Fruit fly (Drosophila melanogaster) whole organism, pupa: ENCODE measurements around the gene Acp63F.

Experiments
- CG10348 ChIP-seq: fragments of 200-800 bp; sonication (Bioruptor generic); IDR thresholded peaks from 2 replicates; pipeline ENCODE4 v1.3.6; 2022; ENCODE audit warnings: missing biosample characterization, missing genetic modification characterization
- CG12605 ChIP-seq: fragments of 200-800 bp; sonication (Bioruptor generic); IDR thresholded peaks from 2 replicates; pipeline ENCODE4 v1.3.6; 2022; ENCODE audit warnings: missing biosample characterization, missing genetic modification characterization
- CG13204 ChIP-seq: fragments of 200-800 bp; sonication (Bioruptor generic); optimal IDR thresholded peaks from 2 replicates; lab custom pipeline; 2018; ENCODE audit warnings: missing biosample characterization, mild to moderate bottlenecking, missing genetic modification characterization, moderate library complexity
- CG14655 ChIP-seq: fragments of 200-800 bp; sonication (Bioruptor generic); optimal IDR thresholded peaks from 3 replicates; lab custom pipeline; 2017; ENCODE audit warnings: mild to moderate bottlenecking, missing biosample characterization, missing genetic modification reagents, missing genetic modification characterization
- CG15710 ChIP-seq: fragments of 200-800 bp; sonication (Bioruptor generic); optimal IDR thresholded peaks from 2 replicates; lab custom pipeline; 2018; ENCODE audit warnings: missing biosample characterization, mild to moderate bottlenecking, missing genetic modification characterization, moderate library complexity
- CG17806 ChIP-seq: fragments of 200-800 bp; sonication (Bioruptor generic); optimal IDR thresholded peaks from 2 replicates; lab custom pipeline; 2018; ENCODE audit warnings: missing biosample characterization, mild to moderate bottlenecking, missing genetic modification characterization, moderate library complexity
- CG32121 ChIP-seq: fragments of 200-800 bp; sonication (Bioruptor generic); IDR thresholded peaks from 2 replicates; pipeline ENCODE4 v1.3.6; 2022; ENCODE audit warnings: missing biosample characterization, missing genetic modification characterization
- CG34367 ChIP-seq: fragments of 200-800 bp; sonication (Bioruptor generic); optimal IDR thresholded peaks from 2 replicates; lab custom pipeline; 2018; ENCODE audit warnings: missing biosample characterization, mild to moderate bottlenecking, missing genetic modification characterization
- CG4496 ChIP-seq: fragments of 200-800 bp; sonication (Bioruptor generic); IDR thresholded peaks from 3 replicates; pipeline ENCODE4 v1.3.6; 2022; ENCODE audit warnings: missing biosample characterization, missing genetic modification characterization
- CG8159 ChIP-seq: fragments of 200-800 bp; sonication (Bioruptor generic); optimal IDR thresholded peaks from 3 replicates; lab custom pipeline; 2018; ENCODE audit warnings: missing biosample characterization, mild to moderate bottlenecking, missing genetic modification characterization, moderate library complexity
- CG8301 ChIP-seq: fragments of 200-800 bp; sonication (Bioruptor generic); optimal IDR thresholded peaks from 2 replicates; lab custom pipeline; 2018; ENCODE audit warnings: missing biosample characterization, mild to moderate bottlenecking, missing genetic modification characterization
- CG9948 ChIP-seq: fragments of 200-800 bp; sonication (Bioruptor generic); optimal IDR thresholded peaks from 2 replicates; lab custom pipeline; 2018; ENCODE audit warnings: missing biosample characterization, mild to moderate bottlenecking, missing genetic modification characterization, moderate library complexity
- D1 ChIP-seq: fragments of 200-800 bp; sonication (Bioruptor generic); optimal IDR thresholded peaks from 2 replicates; lab custom pipeline; 2018; ENCODE audit warnings: missing biosample characterization, mild to moderate bottlenecking, missing genetic modification characterization, moderate library complexity
- EcR ChIP-seq: fragments of 200-800 bp; sonication (Bioruptor generic); optimal IDR thresholded peaks from 3 replicates; lab custom pipeline; 2019; ENCODE audit warnings: missing biosample characterization, missing genetic modification characterization, mild to moderate bottlenecking, moderate library complexity, missing genetic modification reagents
- Ets98B ChIP-seq: fragments of 200-800 bp; sonication (Bioruptor generic); IDR thresholded peaks from 2 replicates; pipeline ENCODE4 v1.3.6; 2022; ENCODE audit warnings: missing biosample characterization, missing genetic modification characterization
- Pif1A ChIP-seq: fragments of 200-800 bp; sonication (Bioruptor generic); optimal IDR thresholded peaks from 3 replicates; lab custom pipeline; 2016; ENCODE audit warnings: missing biosample characterization, missing genetic modification characterization
- Pif1B ChIP-seq: fragments of 200-800 bp; sonication (Bioruptor generic); optimal IDR thresholded peaks from 3 replicates; lab custom pipeline; 2016; ENCODE audit warnings: missing biosample characterization, missing genetic modification characterization
- Snoo ChIP-seq: fragments of 200-800 bp; sonication (Bioruptor generic); optimal IDR thresholded peaks from 3 replicates; lab custom pipeline; 2017; ENCODE audit warnings: missing biosample characterization, mild to moderate bottlenecking, missing genetic modification characterization, inconsistent platforms
- fd96Ca ChIP-seq: fragments of 200-800 bp; sonication (Bioruptor generic); IDR thresholded peaks from 3 replicates; pipeline ENCODE4 v1.3.6; 2022; ENCODE audit warnings: missing biosample characterization, missing genetic modification characterization
- gl ChIP-seq: fragments of 200-800 bp; sonication (Bioruptor generic); optimal IDR thresholded peaks from 2 replicates; lab custom pipeline; 2018; ENCODE audit warnings: missing biosample characterization, mild to moderate bottlenecking, missing genetic modification characterization
- rn ChIP-seq: fragments of 200-800 bp; sonication (Bioruptor generic); IDR thresholded peaks from 2 replicates; pipeline ENCODE4 v1.3.6; 2022; ENCODE audit warnings: missing biosample characterization, missing genetic modification characterization

The Acp63F gene

dm6 chr3L:3772284-3772987 is 43.7 kb downstream of the Acp63F start:
- no peak for TF ChIP-seq gl (tag; lab: Kevin White, UChicago)
- TF ChIP-seq CG4496 (GFP tag; lab: Robert Waterston, UW), result peak; percentile 60; the same call in 1 of the 3 replicates
- no peak for TF ChIP-seq fd96Ca (GFP tag; lab: Robert Waterston, UW)
- no peak for TF ChIP-seq CG8159
- peak; percentile 57; the same call in 1 of the 2 replicates for TF ChIP-seq Ets98B (GFP tag; lab: Robert Waterston, UW)
- peak; percentile 78 for TF ChIP-seq CG32121 (GFP tag; lab: Robert Waterston, UW)

dm6 chr3L:3771406-3771935 is 44.7 kb downstream of the Acp63F start:
- peak; percentile 78 for TF ChIP-seq CG8159
- TF ChIP-seq CG14655 (GFP tag; lab: Kevin White, UChicago), result peak; percentile 76
- TF ChIP-seq Ets98B (GFP tag; lab: Robert Waterston, UW), result peak; percentile 80
- peak; percentile 71 for TF ChIP-seq CG9948 (tag; lab: Kevin White, UChicago)
- TF ChIP-seq rn (GFP tag; lab: Robert Waterston, UW), result peak; percentile 70; the same call in 1 of the 2 replicates
- peak; percentile 77 for TF ChIP-seq CG15710 (tag; lab: Kevin White, UChicago)
- TF ChIP-seq Pif1B (GFP tag; lab: Kevin White, UChicago), result peak; percentile 87
- TF ChIP-seq Pif1A, result peak; percentile 81
- peak; percentile 32; the same call in 1 of the 2 replicates for TF ChIP-seq CG10348 (GFP tag; lab: Robert Waterston, UW)
- TF ChIP-seq CG17806, result peak; percentile 66
- TF ChIP-seq fd96Ca (GFP tag; lab: Robert Waterston, UW), result peak; percentile 77
- peak; percentile 85 for TF ChIP-seq CG12605 (GFP tag; lab: Robert Waterston, UW)
- TF ChIP-seq CG13204, result peak; percentile 55
- peak; percentile 41 for TF ChIP-seq CG34367
- TF ChIP-seq CG32121 (GFP tag; lab: Robert Waterston, UW), result peak; percentile 94
- TF ChIP-seq CG4496 (GFP tag; lab: Robert Waterston, UW), result peak; percentile 81
- peak; percentile 76 for TF ChIP-seq Snoo (tag; lab: Kevin White, UChicago)
- peak; percentile 48 for TF ChIP-seq D1 (tag; lab: Kevin White, UChicago)
- TF ChIP-seq CG8301 (tag; lab: Kevin White, UChicago), result peak; percentile 76
- TF ChIP-seq EcR, result peak; percentile 48
- TF ChIP-seq gl (tag; lab: Kevin White, UChicago), result peak; percentile 82

DNA sequence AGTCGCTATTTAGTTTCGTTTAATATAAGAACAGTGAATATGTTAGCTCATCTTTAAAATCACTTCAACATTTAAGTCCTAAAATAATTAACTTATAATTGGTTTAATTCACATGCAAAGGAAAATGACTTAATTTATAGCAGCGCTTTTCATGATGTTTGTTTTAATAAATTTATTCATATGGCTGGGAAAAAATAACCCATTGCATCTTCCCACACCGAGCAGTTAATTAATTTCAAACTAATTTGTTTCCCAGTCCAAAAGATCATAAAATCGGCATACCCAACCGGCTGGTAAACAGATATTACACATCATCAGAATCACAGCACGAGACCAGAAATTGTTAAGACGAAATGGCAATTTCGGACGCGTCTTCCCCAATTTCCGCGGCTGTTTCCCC is 45.3 kb downstream of the Acp63F start:
- TF ChIP-seq CG14655 (GFP tag; lab: Kevin White, UChicago) (peak; percentile 26), CG34367 (no peak), gl (tag; lab: Kevin White, UChicago) (no peak), CG32121 (GFP tag; lab: Robert Waterston, UW) (no peak), CG12605 (GFP tag; lab: Robert Waterston, UW) (no peak), CG8301 (tag; lab: Kevin White, UChicago) (peak; percentile 32), CG10348 (GFP tag; lab: Robert Waterston, UW) (no peak), D1 (tag; lab: Kevin White, UChicago) (no peak)

dm6 chr3L:3769157-3769556 is 47.0 kb downstream of the Acp63F start:
- TF ChIP-seq CG4496 (GFP tag; lab: Robert Waterston, UW) (0 out of 3 replicates have a peak, but pooled peaks have one; percentile 18), CG32121 (GFP tag; lab: Robert Waterston, UW) (no peak), CG14655 (GFP tag; lab: Kevin White, UChicago) (no peak)
- TF ChIP-seq, all 21 proteins: peak for 1

DNA sequence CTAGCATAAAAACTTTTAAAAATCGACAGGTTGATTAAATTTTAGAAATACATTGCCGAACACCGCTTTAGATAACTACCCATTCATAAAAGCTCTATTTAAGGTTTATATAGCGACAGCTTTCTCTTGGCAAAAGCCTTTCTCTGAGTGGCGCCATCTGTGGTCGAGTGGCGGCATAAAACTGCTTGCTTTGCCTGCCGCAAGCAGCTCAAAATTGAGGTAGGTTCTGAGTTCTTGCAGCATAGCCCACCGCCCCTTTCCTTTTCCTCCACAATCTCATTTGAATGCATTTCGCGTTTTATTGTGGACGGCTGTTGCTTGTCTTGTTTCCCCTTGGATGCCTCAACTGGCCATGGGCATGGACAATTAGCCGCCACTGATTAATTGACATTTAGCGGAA is 48.3 kb downstream of the Acp63F start:
- TF ChIP-seq fd96Ca (GFP tag; lab: Robert Waterston, UW), result peak; percentile 24; the same call in 1 of the 3 replicates
- TF ChIP-seq Pif1B (GFP tag; lab: Kevin White, UChicago), result no peak
- TF ChIP-seq CG4496 (GFP tag; lab: Robert Waterston, UW), result peak; percentile 49; the same call in 1 of the 3 replicates
- TF ChIP-seq CG8301 (tag; lab: Kevin White, UChicago), result no peak
- TF ChIP-seq Pif1A, result no peak
- TF ChIP-seq D1 (tag; lab: Kevin White, UChicago), result no peak
- no peak for TF ChIP-seq CG15710 (tag; lab: Kevin White, UChicago)
- no peak for TF ChIP-seq CG10348 (GFP tag; lab: Robert Waterston, UW)
- TF ChIP-seq CG14655 (GFP tag; lab: Kevin White, UChicago), result no peak
- TF ChIP-seq CG34367, result no peak
- no peak for TF ChIP-seq Ets98B (GFP tag; lab: Robert Waterston, UW)
- TF ChIP-seq CG13204, result no peak
- no peak for TF ChIP-seq EcR
- no peak for TF ChIP-seq CG17806
- TF ChIP-seq rn (GFP tag; lab: Robert Waterston, UW), result 0 out of 2 replicates have a peak, but pooled peaks have one; percentile 3
- TF ChIP-seq gl (tag; lab: Kevin White, UChicago), result no peak
- no peak for TF ChIP-seq CG9948 (tag; lab: Kevin White, UChicago)
- no peak for TF ChIP-seq CG12605 (GFP tag; lab: Robert Waterston, UW)
- peak; percentile 4 for TF ChIP-seq Snoo (tag; lab: Kevin White, UChicago)
- TF ChIP-seq CG8159, result no peak
- no peak for TF ChIP-seq CG32121 (GFP tag; lab: Robert Waterston, UW)

dm6 chr3L:3766704-3767103 is 49.5 kb downstream of the Acp63F start:
- TF ChIP-seq D1 (tag; lab: Kevin White, UChicago) (peak; percentile 12), CG10348 (GFP tag; lab: Robert Waterston, UW) (no peak)
